Worm (Caenorhabditis elegans): ENCODE results near the gene fic-1.

fic-1 gene

DNA sequence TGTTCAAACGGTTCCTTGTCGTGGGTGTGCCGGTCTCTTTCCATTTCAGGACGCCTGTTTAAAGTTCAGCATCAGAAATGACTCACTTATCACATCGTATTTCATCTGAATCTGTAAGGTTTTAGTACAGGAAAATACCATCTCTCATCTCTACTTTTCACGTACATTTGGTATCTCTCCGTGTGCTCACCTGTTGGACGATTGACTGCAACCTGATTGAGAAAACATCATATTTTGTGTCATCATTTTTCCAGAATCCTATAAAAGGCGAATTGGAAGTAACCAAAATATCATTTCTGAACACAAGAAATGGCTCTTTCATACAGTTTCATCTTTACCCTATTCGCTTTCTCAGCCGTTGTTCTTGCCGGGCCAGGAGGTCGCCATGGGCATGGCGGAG is 37.2 kb upstream of the fic-1 start, which contains the start of gene srlf-30:
Gene srlf-30 (plus strand): TSS at position 301 of the 400 bp plus-strand sequence.
- TF ChIP-seq hlh-11 (tag; optimal IDR thresholded peaks at IDR 0.05) (no peak), nhr-76 (tag; optimal IDR thresholded peaks at IDR 0.05) (no peak), unc-130 (GFP tag; optimal IDR thresholded peaks at IDR 0.05) (no peak), mep-1 (tag; optimal IDR thresholded peaks at IDR 0.05) (no peak), sdz-12 (GFP tag; optimal IDR thresholded peaks at IDR 0.05) (no peak), pqm-1 (tag; optimal IDR thresholded peaks at IDR 0.05) (no peak), saeg-2 (GFP tag; IDR thresholded peaks at IDR 0.05) (no peak)

DNA sequence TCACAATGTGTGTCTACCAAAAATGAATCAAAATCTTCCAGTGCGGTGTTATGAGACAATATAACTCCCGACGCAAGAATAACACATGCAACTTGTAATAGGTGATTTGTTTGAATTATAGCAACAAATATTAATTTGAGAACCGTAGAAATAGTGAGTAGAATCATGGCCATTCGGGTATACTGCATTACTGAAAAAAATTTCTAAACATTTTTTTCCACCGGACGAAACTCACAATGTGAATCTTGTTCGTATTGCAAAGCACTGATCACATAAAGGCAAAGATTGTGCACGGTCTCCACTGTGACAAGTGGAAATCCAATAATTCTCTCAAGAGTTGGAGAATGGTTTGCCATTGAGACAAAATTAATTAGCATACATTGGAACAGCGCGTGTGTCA is 34.8 kb upstream of the fic-1 start:
- TF ChIP-seq hif-1 (tag; optimal IDR thresholded peaks at IDR 0.05) (no peak), aha-1 (tag) (peak; percentile 90)

DNA sequence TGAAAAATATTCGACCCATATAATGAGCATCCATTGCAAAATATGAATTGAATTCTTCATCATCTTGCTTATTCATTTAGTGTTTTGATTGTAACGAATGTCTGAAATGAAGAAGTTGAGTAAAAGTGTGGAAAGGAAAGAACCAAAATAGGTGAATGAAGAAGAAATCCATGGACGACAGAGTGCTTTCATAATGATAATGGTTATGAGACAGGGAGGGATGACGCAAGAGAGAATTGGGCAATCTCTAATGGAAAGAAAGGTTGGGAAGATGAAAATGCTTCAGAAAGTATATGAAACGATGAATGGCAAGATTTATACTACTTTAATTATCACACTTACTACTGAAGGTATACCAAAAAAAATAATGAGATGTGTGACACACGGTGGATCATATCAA is 33.0 kb upstream of the fic-1 start, which contains the start of gene ZK596.3:
Gene ZK596.3 (minus strand): TSS at position 101 of the 400 bp plus-strand sequence.
- TF ChIP-seq F26F4.8 (GFP tag; conservative IDR thresholded peaks at IDR 0.05): no peak
- no peak for TF ChIP-seq madf-9 (GFP tag; conservative IDR thresholded peaks at IDR 0.05)
- no peak for TF ChIP-seq skn-1 (tag; optimal IDR thresholded peaks at IDR 0.05)
- no peak for TF ChIP-seq ceh-44 (GFP tag; IDR thresholded peaks at IDR 0.05)
- TF ChIP-seq rbr-2 (tag; optimal IDR thresholded peaks at IDR 0.05): no peak
- TF ChIP-seq fos-1 (tag; optimal IDR thresholded peaks at IDR 0.05): no peak
- TF ChIP-seq F44E2.7 (GFP tag; IDR thresholded peaks at IDR 0.05): no peak

DNA sequence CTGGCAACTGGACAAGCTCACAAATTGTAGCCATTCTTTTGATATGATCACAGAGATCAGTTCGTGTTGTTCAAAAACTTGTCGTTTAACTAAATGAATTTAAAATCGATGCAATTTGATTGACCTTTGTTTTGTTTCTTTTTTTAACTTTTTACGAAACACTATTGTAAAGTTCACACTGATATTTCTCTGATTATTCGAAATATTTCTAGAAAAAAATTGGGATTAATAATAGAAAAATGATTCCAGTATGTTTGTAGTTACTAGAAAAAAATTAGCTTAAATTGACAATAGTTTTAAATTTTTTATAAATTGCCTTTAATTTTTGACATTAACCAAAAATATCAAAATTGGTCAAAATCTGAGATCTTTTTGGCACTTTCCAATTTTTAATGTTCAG is 28.0 kb upstream of the fic-1 start, which contains the start of gene ZK596.2:
Gene ZK596.2 (minus strand): TSS at position 101 of the 400 bp plus-strand sequence.
- TF ChIP-seq vab-7 (GFP tag; IDR thresholded peaks at IDR 0.05) (no peak), mxl-3 (GFP tag; optimal IDR thresholded peaks at IDR 0.05) (no peak), F37D6.2 (tag; optimal IDR thresholded peaks at IDR 0.05) (no peak), lin-15B (tag; optimal IDR thresholded peaks at IDR 0.05) (no peak), tra-1 (GFP tag; IDR thresholded peaks at IDR 0.05) (no peak), ceh-28 (tag; optimal IDR thresholded peaks at IDR 0.05) (no peak), fkh-10 (GFP tag; optimal IDR thresholded peaks at IDR 0.05) (no peak), ceh-62 (tag; optimal IDR thresholded peaks at IDR 0.05) (no peak), unc-130 (GFP tag; optimal IDR thresholded peaks at IDR 0.05) (no peak), ztf-7 (tag; optimal IDR thresholded peaks at IDR 0.05) (no peak)

DNA sequence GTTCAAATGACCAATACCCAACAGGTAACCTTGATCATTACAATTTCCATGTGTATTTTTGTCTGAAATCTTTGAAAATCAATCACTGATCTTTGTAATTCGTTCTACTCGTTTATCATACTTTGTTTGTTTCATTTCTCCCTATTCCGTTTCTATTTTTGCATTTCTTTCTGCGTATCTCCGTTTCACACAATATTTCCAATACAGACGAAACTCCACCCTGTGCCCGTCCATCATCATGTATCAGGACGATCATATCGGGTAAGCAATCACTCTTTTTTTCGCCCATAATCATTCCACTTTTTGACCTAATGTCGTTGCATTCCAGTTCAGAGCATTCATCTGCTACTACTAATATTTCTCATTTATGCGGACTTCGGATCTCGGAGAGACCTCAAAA is 27.5 kb upstream of the fic-1 start, which contains the start of gene pyk-2:
Gene pyk-2 (plus strand): TSS at position 206 of the 400 bp plus-strand sequence.
- TF ChIP-seq nhr-28 (tag; optimal IDR thresholded peaks at IDR 0.05) (peak; percentile 73), daf-16 (GFP tag; optimal IDR thresholded peaks at IDR 0.05) (no peak), daf-16 (tag; optimal IDR thresholded peaks at IDR 0.05) (peak; percentile 80), php-3 (GFP tag; IDR thresholded peaks at IDR 0.05) (0 out of 2 replicates have a peak, but pooled peaks have one; percentile 39), lin-1 (GFP tag; IDR thresholded peaks at IDR 0.05) (no peak), set-16 (GFP tag; IDR thresholded peaks at IDR 0.05) (no peak), nhr-25 (tag; optimal IDR thresholded peaks at IDR 0.05; ENCODE audit: borderline replicate concordance, insufficient read depth) (no peak), nhr-77 (tag; optimal IDR thresholded peaks at IDR 0.05) (peak; percentile 41), T20F7.1 (GFP tag; optimal IDR thresholded peaks at IDR 0.05) (peak; percentile 36), ceh-82 (tag; optimal IDR thresholded peaks at IDR 0.05) (no peak), hmg-1.1 (GFP tag; IDR thresholded peaks at IDR 0.05) (no peak), mdl-1 (tag; optimal IDR thresholded peaks at IDR 0.05) (peak in 1 of 2 experiments; percentile 37), ztf-7 (tag; optimal IDR thresholded peaks at IDR 0.05) (no peak), pqm-1 (tag; optimal IDR thresholded peaks at IDR 0.05) (peak; percentile 65), duxl-1 (tag; optimal IDR thresholded peaks at IDR 0.05; ENCODE audit: poor library complexity) (no peak), dve-1 (tag; optimal IDR thresholded peaks at IDR 0.05; ENCODE audit: insufficient read depth) (peak; percentile 77), ces-1 (GFP tag; optimal IDR thresholded peaks at IDR 0.05) (no peak), skn-1 (tag; optimal IDR thresholded peaks at IDR 0.05) (no peak), Y5F2A.4 (GFP tag; optimal IDR thresholded peaks at IDR 0.05) (no peak), F10B5.3 (tag; optimal IDR thresholded peaks at IDR 0.05) (no peak), daf-8 (GFP tag; IDR thresholded peaks at IDR 0.05) (no peak), zag-1 (tag; optimal IDR thresholded peaks at IDR 0.05) (no peak), hlh-11 (tag; optimal IDR thresholded peaks at IDR 0.05) (peak; percentile 82), egl-27 (tag; optimal IDR thresholded peaks at IDR 0.05) (no peak)

Measured in whole organism, L4 larva.